Fruit fly (Drosophila melanogaster): Measurements from ENCODE around the gene dpr10.

DNA sequence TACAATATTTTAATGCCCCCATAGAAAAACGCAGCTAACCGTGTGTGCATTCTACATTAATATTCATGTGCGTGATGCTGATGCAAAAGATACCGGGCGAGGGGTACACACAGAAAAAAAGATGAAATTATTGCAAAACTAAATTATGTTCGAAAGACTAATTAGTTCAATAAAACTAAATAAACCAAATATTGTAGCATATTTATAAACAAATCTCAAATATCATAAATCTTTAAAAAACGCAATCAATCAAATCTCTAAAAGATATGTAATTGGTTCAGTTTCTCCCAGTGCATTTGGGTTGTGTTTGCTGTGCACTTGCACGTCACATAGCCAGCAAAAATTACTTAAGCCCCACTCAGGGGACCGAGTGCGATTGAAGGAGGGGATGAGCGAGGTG lies 12.7 kb upstream of the dpr10 start:
- TF ChIP-seq psq (optimal IDR thresholded peaks at IDR 0.05), result no peak
- TF ChIP-seq Myc (optimal IDR thresholded peaks at IDR 0.05), result no peak
- TF ChIP-seq Sin3A (optimal IDR thresholded peaks at IDR 0.05), result no peak
- no peak for TF ChIP-seq insv (optimal IDR thresholded peaks at IDR 0.05)
- TF ChIP-seq h (optimal IDR thresholded peaks at IDR 0.05), result no peak
- TF ChIP-seq ttk (optimal IDR thresholded peaks at IDR 0.05), result no peak
